Fruit fly (Drosophila melanogaster) whole organism, embryonic: Measurements from ENCODE around the gene CG10761.
A peak's percentile ranks its signal among the peaks of the same experiment; 100 is the strongest.

Experiments used
- Antp ChIP-seq: fragments of 200-800 bp; sonication (Bioruptor generic); optimal IDR thresholded peaks from 3 replicates; lab custom pipeline; 2016; ENCODE audit warnings: missing biosample characterization, missing genetic modification characterization
- Awh ChIP-seq: fragments of 200-800 bp; sonication (Bioruptor generic); IDR thresholded peaks from 2 replicates; pipeline ENCODE4, ENCODE4 v1.3.6; 2022; ENCODE audit warnings: missing biosample characterization, missing genetic modification characterization
- CG10462 ChIP-seq: fragments of 200-800 bp; sonication (Bioruptor generic); optimal IDR thresholded peaks from 2 replicates; lab custom pipeline; 2016; ENCODE audit warnings: missing biosample characterization, missing genetic modification characterization
- CG10543 ChIP-seq: fragments of 200-800 bp; sonication (Bioruptor generic); optimal IDR thresholded peaks from 3 replicates; lab custom pipeline; 2017; ENCODE audit warnings: missing biosample characterization, mild to moderate bottlenecking, missing genetic modification characterization, moderate library complexity
- CG10654 ChIP-seq: fragments of 200-800 bp; sonication (Bioruptor generic); optimal IDR thresholded peaks from 2 replicates; lab custom pipeline; 2016; ENCODE audit warnings: missing biosample characterization, missing genetic modification characterization
- CG11504 ChIP-seq: fragments of 200-800 bp; sonication (Bioruptor generic); optimal IDR thresholded peaks from 3 replicates; lab custom pipeline; 2019; ENCODE audit warnings: missing biosample characterization, mild to moderate bottlenecking, missing genetic modification characterization, moderate library complexity
- CG12659 ChIP-seq: fragments of 200-800 bp; sonication (Bioruptor generic); optimal IDR thresholded peaks from 3 replicates; lab custom pipeline; 2017; ENCODE audit warnings: mild to moderate bottlenecking, missing biosample characterization, missing genetic modification reagents, missing genetic modification characterization
- CG12744 ChIP-seq: fragments of 200-800 bp; sonication (Bioruptor generic); optimal IDR thresholded peaks from 2 replicates; lab custom pipeline; 2016; ENCODE audit warnings: missing biosample characterization, missing genetic modification characterization
- CG13296 ChIP-seq: fragments of 200-800 bp; sonication (Bioruptor generic); optimal IDR thresholded peaks from 3 replicates; lab custom pipeline; 2018; ENCODE audit warnings: missing biosample characterization, mild to moderate bottlenecking, missing genetic modification characterization
- CG13624 ChIP-seq: fragments of 200-800 bp; sonication (Bioruptor generic); optimal IDR thresholded peaks from 2 replicates; lab custom pipeline; 2016; ENCODE audit warnings: missing biosample characterization, missing genetic modification characterization
- CG14050 ChIP-seq: fragments of 200-800 bp; sonication (Bioruptor generic); IDR thresholded peaks from 3 replicates; pipeline ENCODE4 v1.3.6; 2022; ENCODE audit warnings: missing biosample characterization, missing genetic modification characterization
- CG15601 ChIP-seq: fragments of 200-800 bp; sonication (Bioruptor generic); optimal IDR thresholded peaks from 3 replicates; lab custom pipeline; 2019; ENCODE audit warnings: missing biosample characterization, mild to moderate bottlenecking, missing genetic modification characterization, moderate library complexity
- CG1602 ChIP-seq: fragments of 200-800 bp; sonication (Bioruptor generic); optimal IDR thresholded peaks from 3 replicates; lab custom pipeline; 2016; ENCODE audit warnings: missing biosample characterization, missing genetic modification characterization
- CG18619 ChIP-seq: fragments of 200-800 bp; sonication (Bioruptor generic); optimal IDR thresholded peaks from 3 replicates; lab custom pipeline; 2017; ENCODE audit warnings: missing biosample characterization, mild to moderate bottlenecking, missing genetic modification characterization
- CG2116 ChIP-seq: fragments of 200-800 bp; sonication (Bioruptor generic); optimal IDR thresholded peaks from 3 replicates; lab custom pipeline; 2018; ENCODE audit warnings: missing biosample characterization, mild to moderate bottlenecking, missing genetic modification characterization
- CG30403 ChIP-seq: fragments of 200-800 bp; sonication (Bioruptor generic); optimal IDR thresholded peaks from 3 replicates; lab custom pipeline; 2016; ENCODE audit warnings: missing biosample characterization, missing genetic modification characterization
- CG3163 ChIP-seq: fragments of 200-800 bp; sonication (Bioruptor generic); optimal IDR thresholded peaks from 3 replicates; lab custom pipeline; 2016; ENCODE audit warnings: missing biosample characterization, missing genetic modification characterization
- CG34224 ChIP-seq: fragments of 200-800 bp; sonication (Bioruptor generic); IDR thresholded peaks from 3 replicates; pipeline ENCODE4 v1.3.6; 2022; ENCODE audit warnings: missing biosample characterization, missing genetic modification characterization; ENCODE audit not compliant: partially characterized antibody
- CG4328 ChIP-seq: fragments of 200-800 bp; sonication (Bioruptor generic); optimal IDR thresholded peaks from 3 replicates; lab custom pipeline; 2017; ENCODE audit warnings: missing biosample characterization, missing genetic modification reagents, missing genetic modification characterization
- CG5245 ChIP-seq: fragments of 200-800 bp; sonication (Bioruptor generic); optimal IDR thresholded peaks from 3 replicates; lab custom pipeline; 2016; ENCODE audit warnings: missing biosample characterization, missing genetic modification characterization
- CG6175 ChIP-seq: fragments of 200-800 bp; sonication (Bioruptor generic); IDR thresholded peaks from 3 replicates; pipeline ENCODE4 v1.3.6; 2022; ENCODE audit warnings: missing biosample characterization, missing genetic modification characterization
- CG6854 ChIP-seq: fragments of 200-800 bp; sonication (Bioruptor generic); optimal IDR thresholded peaks from 3 replicates; lab custom pipeline; 2017; ENCODE audit warnings: missing biosample characterization, mild to moderate bottlenecking, missing genetic modification characterization
- CG9609 ChIP-seq: fragments of 200-800 bp; sonication (Bioruptor generic); optimal IDR thresholded peaks from 3 replicates; lab custom pipeline; 2016; ENCODE audit warnings: missing biosample characterization, missing genetic modification characterization
- CTCF ChIP-seq: fragments of 200-800 bp; sonication (Bioruptor generic); optimal IDR thresholded peaks from 2 replicates; lab custom pipeline; 2017; ENCODE audit warnings: missing biosample characterization, mild to moderate bottlenecking, missing genetic modification characterization, moderate library complexity
- D ChIP-seq, 2 experiments: fragments of 200-800 bp in 1 of 2; fragments of >200 bp in 1 of 2; sonication (Bioruptor generic) in 1 of 2; optimal IDR thresholded peaks; 2 replicates in 1 of 2; 3 replicates in 1 of 2; lab custom pipeline; 2017; ENCODE audit warnings: mild to moderate bottlenecking in 1 of 2, missing biosample characterization in 1 of 2, missing genetic modification characterization in 1 of 2, missing genetic modification reagents in 1 of 2
- E2f1 ChIP-seq: fragments of 200-800 bp; sonication (Bioruptor generic); IDR thresholded peaks from 2 replicates; pipeline ENCODE4 v1.3.6; 2022; ENCODE audit warnings: missing biosample characterization, missing genetic modification characterization
- Fer2 ChIP-seq: fragments of 200-800 bp; sonication (Bioruptor generic); optimal IDR thresholded peaks from 2 replicates; lab custom pipeline; 2018; ENCODE audit warnings: missing biosample characterization, mild to moderate bottlenecking, missing genetic modification characterization, moderate library complexity
- HLHmδ ChIP-seq: fragments of 200-800 bp; sonication (Bioruptor generic); optimal IDR thresholded peaks from 2 replicates; lab custom pipeline; 2018; ENCODE audit warnings: missing biosample characterization, mild to moderate bottlenecking, missing genetic modification characterization, moderate library complexity
- MESR4 ChIP-seq: fragments of 200-800 bp; sonication (Bioruptor generic); optimal IDR thresholded peaks from 2 replicates; lab custom pipeline; 2018; ENCODE audit warnings: missing biosample characterization, mild to moderate bottlenecking, missing genetic modification characterization, moderate library complexity
- Neu2 ChIP-seq: fragments of 200-800 bp; sonication (Bioruptor generic); optimal IDR thresholded peaks from 3 replicates; lab custom pipeline; 2016; ENCODE audit warnings: missing biosample characterization, missing genetic modification characterization, borderline replicate concordance
- Rx ChIP-seq: fragments of 200-800 bp; sonication (Bioruptor generic); IDR thresholded peaks from 2 replicates; pipeline ENCODE4 v1.3.6; 2022; ENCODE audit warnings: missing biosample characterization, missing genetic modification characterization
- Scr ChIP-seq: fragments of 200-800 bp; sonication (Bioruptor generic); IDR thresholded peaks from 2 replicates; pipeline ENCODE4 v1.3.6; 2022; ENCODE audit warnings: missing biosample characterization, missing genetic modification characterization; ENCODE audit not compliant: partially characterized antibody
- Sox102F ChIP-seq: fragments of 200-800 bp; sonication (Bioruptor generic); optimal IDR thresholded peaks from 2 replicates; lab custom pipeline; 2018; ENCODE audit warnings: missing biosample characterization, mild to moderate bottlenecking, missing genetic modification characterization, moderate library complexity
- Xrp1 ChIP-seq: fragments of 200-800 bp; sonication (Bioruptor generic); IDR thresholded peaks from 2 replicates; pipeline ENCODE4 v1.3.6; 2022; ENCODE audit warnings: missing biosample characterization, missing genetic modification characterization
- ac ChIP-seq: fragments of 200-800 bp; sonication (Bioruptor generic); optimal IDR thresholded peaks from 3 replicates; lab custom pipeline; 2017; ENCODE audit warnings: missing biosample characterization, mild to moderate bottlenecking, missing genetic modification characterization
- bcd ChIP-seq: fragments of 200-800 bp; sonication (Bioruptor generic); optimal IDR thresholded peaks from 2 replicates; lab custom pipeline; 2017; ENCODE audit warnings: missing biosample characterization, mild to moderate bottlenecking, missing genetic modification characterization
- chinmo ChIP-seq: fragments of 200-800 bp; sonication (Bioruptor generic); IDR thresholded peaks from 4 replicates; pipeline ENCODE4 v1.3.6; 2022; ENCODE audit warnings: missing biosample characterization, missing genetic modification characterization; ENCODE audit not compliant: partially characterized antibody
- esg ChIP-seq: fragments of 200-800 bp; sonication (Bioruptor generic); conservative IDR thresholded peaks from 2 replicates; pipeline ENCODE4 v1.3.6; 2022; ENCODE audit warnings: missing biosample characterization, missing genetic modification characterization
- gcm ChIP-seq: fragments of 200-800 bp; sonication (Bioruptor generic); optimal IDR thresholded peaks from 2 replicates; lab custom pipeline; 2019; ENCODE audit warnings: missing biosample characterization, mild to moderate bottlenecking, missing genetic modification characterization, moderate library complexity
- grn ChIP-seq: fragments of 200-800 bp; sonication (Bioruptor generic); optimal IDR thresholded peaks from 3 replicates; lab custom pipeline; 2017; ENCODE audit warnings: missing biosample characterization, missing genetic modification characterization
- klu ChIP-seq: fragments of 200-800 bp; sonication (Bioruptor generic); IDR thresholded peaks from 2 replicates; pipeline ENCODE4 v1.3.6; 2022; ENCODE audit warnings: missing biosample characterization, missing genetic modification characterization
- knrl ChIP-seq: fragments of 200-800 bp; sonication (Bioruptor generic); IDR thresholded peaks from 3 replicates; pipeline ENCODE4 v1.3.6; 2022; ENCODE audit warnings: missing biosample characterization, missing genetic modification characterization; ENCODE audit not compliant: partially characterized antibody
- luna ChIP-seq: fragments of 200-800 bp; sonication (Bioruptor generic); optimal IDR thresholded peaks from 2 replicates; lab custom pipeline; 2016; ENCODE audit warnings: missing biosample characterization, missing genetic modification characterization
- mirr ChIP-seq: fragments of 200-800 bp; sonication (Bioruptor generic); optimal IDR thresholded peaks from 3 replicates; lab custom pipeline; 2018; ENCODE audit warnings: missing biosample characterization, mild to moderate bottlenecking, missing genetic modification characterization
- p53 ChIP-seq: fragments of 200-800 bp; sonication (Bioruptor generic); optimal IDR thresholded peaks from 2 replicates; lab custom pipeline; 2016; ENCODE audit warnings: missing biosample characterization, missing genetic modification characterization
- pfk ChIP-seq: fragments of 200-800 bp; sonication (Bioruptor generic); optimal IDR thresholded peaks from 2 replicates; lab custom pipeline; 2018; ENCODE audit warnings: missing biosample characterization, mild to moderate bottlenecking, missing genetic modification characterization, moderate library complexity
- repo ChIP-seq: fragments of 200-800 bp; sonication (Bioruptor generic); optimal IDR thresholded peaks from 2 replicates; lab custom pipeline; 2016; ENCODE audit warnings: missing biosample characterization, missing genetic modification characterization
- sr ChIP-seq: fragments of 200-800 bp; sonication (Bioruptor generic); IDR thresholded peaks from 3 replicates; pipeline ENCODE4 v1.3.6; 2022; ENCODE audit warnings: missing biosample characterization, missing genetic modification characterization

The CG10761 gene

DNA sequence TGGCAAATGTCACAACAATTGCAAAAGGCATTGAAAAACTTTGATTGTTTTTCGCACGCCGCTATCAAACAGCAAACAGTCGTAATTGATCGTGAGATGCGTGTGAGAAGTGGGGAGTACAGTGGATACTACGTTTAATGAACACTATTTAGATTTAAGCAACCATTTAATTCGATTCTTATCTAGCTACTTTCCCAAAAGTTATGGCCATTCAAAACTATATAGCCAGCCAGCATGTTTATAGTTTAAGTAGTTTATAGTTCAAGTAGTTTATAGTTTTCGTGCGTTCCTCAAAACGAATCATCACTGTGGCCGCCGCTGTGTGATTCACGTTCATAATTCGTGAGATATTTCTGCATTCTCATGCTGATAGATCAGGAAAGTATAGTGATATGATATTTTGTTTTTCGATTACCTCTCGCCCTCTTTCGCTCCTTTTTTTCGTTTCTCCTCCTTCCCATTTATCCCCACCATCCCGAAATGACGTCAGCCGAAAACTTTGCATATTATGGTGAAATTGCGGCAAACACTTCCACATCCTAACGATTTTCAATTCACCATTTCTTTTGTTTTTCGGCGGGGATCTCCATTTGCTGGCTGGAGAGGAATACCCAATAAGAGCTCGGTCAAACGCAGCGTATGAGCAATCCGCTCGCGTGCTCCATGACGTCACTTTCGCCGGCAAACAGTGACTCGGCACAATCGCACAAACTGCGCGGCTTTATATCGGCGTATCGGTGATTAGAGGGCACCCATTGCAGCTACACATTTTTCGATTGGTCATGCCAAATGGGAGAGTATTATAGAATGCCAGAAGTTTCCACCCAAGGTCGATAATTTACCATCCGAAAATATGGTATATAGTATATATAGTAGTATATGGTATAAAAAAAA, 49.0 kb downstream of the CG10761 start (continued):
- peak; percentile 33 for TF ChIP-seq CG12744 (GFP tag; lab: Kevin White, UChicago)
- no peak for TF ChIP-seq grn
- TF ChIP-seq HLHmδ (GFP tag; lab: Kevin White, UChicago) = no peak
- no peak for TF ChIP-seq CG2116 (GFP tag; lab: Kevin White, UChicago)
- no peak for TF ChIP-seq repo
- peak; percentile 49 for TF ChIP-seq CG6854 (GFP tag; lab: Kevin White, UChicago)
- no peak for TF ChIP-seq pfk (GFP tag; lab: Kevin White, UChicago)
- no peak for TF ChIP-seq CG34224 (GFP tag; lab: Robert Waterston, UW)
- TF ChIP-seq gcm (GFP tag; lab: Kevin White, UChicago) = no peak
- peak; percentile 54 for TF ChIP-seq Fer2
- TF ChIP-seq p53 (GFP tag; lab: Kevin White, UChicago) = no peak
- no peak for TF ChIP-seq CG10543 (GFP tag; lab: Kevin White, UChicago)
- peak; percentile 11 for TF ChIP-seq Antp (GFP tag; lab: Kevin White, UChicago)
- no peak for TF ChIP-seq MESR4
- TF ChIP-seq D (optimal IDR thresholded peaks at IDR 0.05; lab: Kevin White, UChicago) = no peak
- no peak for TF ChIP-seq D (GFP tag; optimal IDR thresholded peaks at IDR 0.05; lab: Kevin White, UChicago)
- peak; percentile 18 for TF ChIP-seq luna (GFP tag; lab: Kevin White, UChicago)
- TF ChIP-seq E2f1 (GFP tag; lab: Robert Waterston, UW) = peak; percentile 43; the same call in 1 of the 2 replicates
- TF ChIP-seq CG18619 (GFP tag; lab: Kevin White, UChicago) = peak; percentile 55
- no peak for TF ChIP-seq CG15601 (tag; lab: Kevin White, UChicago)
- no peak for TF ChIP-seq chinmo (GFP tag; lab: Robert Waterston, UW)
- no peak for TF ChIP-seq ac (GFP tag; lab: Kevin White, UChicago)
- peak; percentile 47; the same call in 1 of the 2 replicates for TF ChIP-seq Rx
- TF ChIP-seq CG4328 (GFP tag; lab: Kevin White, UChicago) = no peak
- peak; percentile 54; the same call in 1 of the 2 replicates for TF ChIP-seq Xrp1 (GFP tag; lab: Robert Waterston, UW)
- TF ChIP-seq CG9609 (GFP tag; lab: Kevin White, UChicago) = no peak
- TF ChIP-seq CG30403 = peak; percentile 52
- peak; percentile 40; the same call in 1 of the 3 replicates for TF ChIP-seq CG14050
- peak; percentile 44 for TF ChIP-seq bcd
- TF ChIP-seq Neu2 = no peak
- TF ChIP-seq CG13296 (GFP tag; lab: Kevin White, UChicago) = peak; percentile 64
- TF ChIP-seq CG3163 (GFP tag; lab: Kevin White, UChicago) = peak; percentile 35
- peak; percentile 51 for TF ChIP-seq CG13624
- peak; percentile 20 for TF ChIP-seq CG1602 (GFP tag; lab: Kevin White, UChicago)
- peak; percentile 30 for TF ChIP-seq Sox102F (GFP tag; lab: Kevin White, UChicago)
- TF ChIP-seq CG10654 = no peak
- no peak for TF ChIP-seq Awh
- TF ChIP-seq esg (GFP tag; lab: Robert Waterston, UW) = peak; percentile 42
- TF ChIP-seq CG6175 (GFP tag; lab: Robert Waterston, UW) = peak; percentile 46; the same call in 1 of the 3 replicates
- TF ChIP-seq CG10462 (GFP tag; lab: Kevin White, UChicago) = no peak
- no peak for TF ChIP-seq CG5245 (GFP tag; lab: Kevin White, UChicago)
- TF ChIP-seq mirr = no peak
- no peak for TF ChIP-seq CTCF (GFP tag; lab: Kevin White, UChicago)
- TF ChIP-seq sr (GFP tag; lab: Robert Waterston, UW) = no peak
- TF ChIP-seq klu (GFP tag; lab: Robert Waterston, UW) = peak; percentile 57; the same call in 1 of the 2 replicates
- no peak for TF ChIP-seq knrl (GFP tag; lab: Robert Waterston, UW)
- TF ChIP-seq CG11504 (tag; lab: Kevin White, UChicago) = peak; percentile 62
- peak; percentile 53 for TF ChIP-seq CG12659 (GFP tag; lab: Kevin White, UChicago)
- TF ChIP-seq Scr = no peak
